Worm (Caenorhabditis elegans) whole organism, young adult: ENCODE measurements around the gene taf-11.1.

Experiments used
- F33H1.4 ChIP-seq: fragments of 200-800 bp; sonication (Bioruptor generic); IDR thresholded peaks from 2 replicates; pipeline ENCODE4 v1.3.6; 2022; ENCODE audit warnings: missing genetic modification reagents, missing genetic modification characterization, missing compliant biosample characterization
- F39B2.1 ChIP-seq: fragments of 200-800 bp; sonication (Bioruptor generic); IDR thresholded peaks from 2 replicates; pipeline ENCODE4 v1.3.6; 2022; ENCODE audit warnings: missing genetic modification reagents, missing genetic modification characterization, missing compliant biosample characterization
- F49E8.2 ChIP-seq: sonication (generic microtip); optimal IDR thresholded peaks from 3 replicates; lab custom pipeline; 2017; ENCODE audit warnings: missing genetic modification characterization, mild to moderate bottlenecking, missing compliant biosample characterization, antibody characterized with exemption, moderate library complexity; ENCODE audit not compliant: insufficient read depth
- K11D2.4 ChIP-seq: fragments of 200-800 bp; sonication (Bioruptor generic); IDR thresholded peaks from 2 replicates; pipeline ENCODE4 v1.3.6; 2022; ENCODE audit warnings: missing genetic modification reagents, missing genetic modification characterization, missing compliant biosample characterization
- Y53G8AR.9 ChIP-seq: fragments of 200-800 bp; sonication (Bioruptor generic); conservative IDR thresholded peaks from 2 replicates; pipeline ENCODE4 v1.3.6; 2022; ENCODE audit warnings: missing genetic modification reagents, missing genetic modification characterization, missing compliant biosample characterization
- Y56A3A.18 ChIP-seq: fragments of 200-800 bp; sonication (Bioruptor generic); IDR thresholded peaks from 2 replicates; pipeline ENCODE4 v1.3.6; 2022; ENCODE audit warnings: missing genetic modification reagents, missing genetic modification characterization, missing compliant biosample characterization
- Y79H2A.3 ChIP-seq: fragments of 200-800 bp; sonication (Bioruptor generic); conservative IDR thresholded peaks from 2 replicates; pipeline ENCODE4 v1.3.6; 2022; ENCODE audit warnings: missing genetic modification reagents, missing genetic modification characterization, missing compliant biosample characterization
- ZK185.1 ChIP-seq: sonication (generic microtip); optimal IDR thresholded peaks from 2 replicates; lab custom pipeline; 2016; ENCODE audit warnings: mild to moderate bottlenecking, missing genetic modification characterization, missing compliant biosample characterization; ENCODE audit not compliant: poor library complexity, severe bottlenecking
- akir-1 ChIP-seq: fragments of 200-800 bp; sonication (Bioruptor generic); optimal IDR thresholded peaks from 2 replicates; lab custom pipeline; 2018; ENCODE audit warnings: mild to moderate bottlenecking, missing genetic modification characterization, moderate library complexity, missing compliant biosample characterization
- ama-1 ChIP-seq, 3 experiments: fragments of 150-350 bp in 1 of 3; sonication (generic microtip) in 2 of 3; optimal IDR thresholded peaks; 2 replicates each; lab custom pipeline; 2014 to 2018; ENCODE audit warnings: missing biosample characterization in 2 of 3, missing genetic modification characterization in 2 of 3, missing genetic modification reagents in 2 of 3
- athp-1 ChIP-seq: sonication (generic microtip); optimal IDR thresholded peaks from 2 replicates; lab custom pipeline; 2017; ENCODE audit warnings: mild to moderate bottlenecking, missing genetic modification characterization, missing compliant biosample characterization
- attf-3 ChIP-seq: fragments of 200-800 bp; sonication (Bioruptor generic); conservative IDR thresholded peaks from 2 replicates; pipeline ENCODE4 v1.3.6; 2022; ENCODE audit warnings: missing genetic modification reagents, missing genetic modification characterization, missing compliant biosample characterization
- bed-2 ChIP-seq: fragments of 200-800 bp; sonication (Bioruptor generic); IDR thresholded peaks from 2 replicates; pipeline ENCODE4 v1.3.6; 2022; ENCODE audit warnings: missing genetic modification reagents, missing genetic modification characterization, missing compliant biosample characterization
- cebp-2 ChIP-seq: fragments of 200-800 bp; sonication (Bioruptor generic); IDR thresholded peaks from 2 replicates; pipeline ENCODE4 v1.3.6; 2022; ENCODE audit warnings: missing genetic modification characterization, missing compliant biosample characterization
- ceh-100 ChIP-seq: fragments of 200-800 bp; sonication (Bioruptor generic); IDR thresholded peaks from 2 replicates; pipeline ENCODE4 v1.3.6; 2022; ENCODE audit warnings: missing genetic modification reagents, missing genetic modification characterization, missing compliant biosample characterization
- ceh-27 ChIP-seq: fragments of 200-800 bp; sonication (Bioruptor generic); optimal IDR thresholded peaks from 2 replicates; lab custom pipeline; 2018; ENCODE audit warnings: mild to moderate bottlenecking, missing genetic modification characterization, moderate library complexity, missing compliant biosample characterization
- ceh-58 ChIP-seq: fragments of 200-800 bp; sonication (Bioruptor generic); IDR thresholded peaks from 2 replicates; pipeline ENCODE4 v1.3.6; 2022; ENCODE audit warnings: missing genetic modification characterization, missing compliant biosample characterization
- ceh-79 ChIP-seq: sonication (generic microtip); optimal IDR thresholded peaks from 2 replicates; lab custom pipeline; 2017; ENCODE audit warnings: mild to moderate bottlenecking, missing genetic modification characterization, missing compliant biosample characterization
- dox-1 ChIP-seq: fragments of 200-800 bp; sonication (Bioruptor generic); IDR thresholded peaks from 2 replicates; pipeline ENCODE4 v1.3.6; 2022; ENCODE audit warnings: missing genetic modification reagents, missing genetic modification characterization, missing compliant biosample characterization
- ekl-4 ChIP-seq: fragments of 200-800 bp; sonication (Bioruptor generic); IDR thresholded peaks from 2 replicates; pipeline ENCODE4 v1.3.6; 2022; ENCODE audit warnings: missing genetic modification reagents, missing genetic modification characterization, missing compliant biosample characterization
- fkh-3 ChIP-seq: sonication (generic microtip); optimal IDR thresholded peaks from 2 replicates; lab custom pipeline; 2016; ENCODE audit warnings: mild to moderate bottlenecking, missing genetic modification characterization, missing compliant biosample characterization
- gei-17 ChIP-seq: fragments of 200-800 bp; sonication (Bioruptor generic); optimal IDR thresholded peaks from 2 replicates; lab custom pipeline; 2018; ENCODE audit warnings: mild to moderate bottlenecking, missing genetic modification characterization, missing compliant biosample characterization
- hmg-20 ChIP-seq: fragments of 200-800 bp; sonication (Bioruptor generic); IDR thresholded peaks from 2 replicates; pipeline ENCODE4 v1.3.6; 2022; ENCODE audit warnings: missing genetic modification reagents, missing genetic modification characterization, missing compliant biosample characterization
- let-526 ChIP-seq: fragments of 200-800 bp; sonication (Bioruptor generic); IDR thresholded peaks from 2 replicates; pipeline ENCODE4 v1.3.6; 2022; ENCODE audit warnings: missing genetic modification reagents, missing genetic modification characterization, missing compliant biosample characterization
- let-607 ChIP-seq, 2 experiments: fragments of 200-800 bp in 1 of 2; sonication (Bioruptor generic) in 1 of 2; sonication (generic microtip) in 1 of 2; optimal IDR thresholded peaks; 2 replicates each; lab custom pipeline; 2016 to 2018; ENCODE audit warnings: mild to moderate bottlenecking in 2 of 2, missing compliant biosample characterization in 2 of 2, missing genetic modification characterization in 2 of 2, moderate library complexity in 2 of 2, missing genotype in 1 of 2
- lin-26 ChIP-seq: fragments of 200-800 bp; sonication (Bioruptor generic); IDR thresholded peaks from 2 replicates; pipeline ENCODE4 v1.3.6; 2022; ENCODE audit warnings: missing genetic modification reagents, missing genetic modification characterization, missing compliant biosample characterization
- lir-1 ChIP-seq: fragments of 200-800 bp; sonication (Bioruptor generic); conservative IDR thresholded peaks from 2 replicates; pipeline ENCODE4 v1.3.6; 2022; ENCODE audit warnings: missing genetic modification reagents, missing genetic modification characterization, missing compliant biosample characterization
- lsl-1 ChIP-seq: fragments of 200-800 bp; sonication (Bioruptor generic); optimal IDR thresholded peaks from 2 replicates; lab custom pipeline; 2018; ENCODE audit warnings: mild to moderate bottlenecking, missing genetic modification characterization, moderate library complexity, missing compliant biosample characterization
- madf-8 ChIP-seq: fragments of 200-800 bp; sonication (Bioruptor generic); conservative IDR thresholded peaks from 2 replicates; pipeline ENCODE4 v1.3.6; 2022; ENCODE audit warnings: missing genetic modification reagents, missing genetic modification characterization, missing compliant biosample characterization
- nfya-2 ChIP-seq: fragments of 200-800 bp; sonication (Bioruptor generic); IDR thresholded peaks from 2 replicates; pipeline ENCODE4 v1.3.6; 2022; ENCODE audit warnings: missing genetic modification reagents, missing genetic modification characterization, missing compliant biosample characterization
- nhr-120 ChIP-seq: fragments of 200-800 bp; sonication (Bioruptor generic); IDR thresholded peaks from 2 replicates; pipeline ENCODE4 v1.3.6; 2022; ENCODE audit warnings: missing genetic modification characterization, missing compliant biosample characterization
- nhr-179 ChIP-seq: sonication (generic microtip); optimal IDR thresholded peaks from 2 replicates; lab custom pipeline; 2016; ENCODE audit warnings: mild to moderate bottlenecking, missing genetic modification characterization, missing compliant biosample characterization
- nhr-90 ChIP-seq: sonication (generic microtip); optimal IDR thresholded peaks from 2 replicates; lab custom pipeline; 2016; ENCODE audit warnings: missing genotype, mild to moderate bottlenecking, missing genetic modification characterization, missing compliant biosample characterization
- rcor-1 ChIP-seq: fragments of 200-800 bp; sonication (Bioruptor generic); IDR thresholded peaks from 2 replicates; pipeline ENCODE4 v1.3.6; 2022; ENCODE audit warnings: missing genetic modification reagents, missing genetic modification characterization, missing compliant biosample characterization
- repo-1 ChIP-seq: sonication (generic microtip); optimal IDR thresholded peaks from 2 replicates; lab custom pipeline; 2017; ENCODE audit warnings: mild to moderate bottlenecking, missing genetic modification characterization, missing compliant biosample characterization
- snpc-1.3 ChIP-seq: sonication (generic microtip); optimal IDR thresholded peaks from 2 replicates; lab custom pipeline; 2017; ENCODE audit warnings: missing genetic modification characterization, mild to moderate bottlenecking, missing compliant biosample characterization, antibody characterized with exemption, moderate library complexity, missing genotype, missing genetic modification reagents; ENCODE audit not compliant: insufficient read depth
- snpc-4 ChIP-seq, 5 experiments: fragments of 150-350 bp in 1 of 5; sonication (generic microtip) in 4 of 5; optimal IDR thresholded peaks; 2 replicates each; lab custom pipeline; 2014 to 2018; ENCODE audit warnings: missing genetic modification characterization in 5 of 5, missing biosample characterization in 3 of 5, antibody characterized with exemption in 2 of 5, mild to moderate bottlenecking in 2 of 5, missing compliant biosample characterization in 2 of 5, missing genotype in 2 of 5, moderate library complexity in 2 of 5, missing genetic modification reagents in 1 of 5
- somi-1 ChIP-seq: fragments of 200-800 bp; sonication (Bioruptor generic); optimal IDR thresholded peaks from 2 replicates; lab custom pipeline; 2018; ENCODE audit warnings: mild to moderate bottlenecking, missing genetic modification characterization, missing compliant biosample characterization
- sptf-2 ChIP-seq: fragments of 200-800 bp; sonication (Bioruptor generic); optimal IDR thresholded peaks from 2 replicates; lab custom pipeline; 2018; ENCODE audit warnings: mild to moderate bottlenecking, missing genetic modification characterization, missing compliant biosample characterization
- tbx-9 ChIP-seq: sonication (generic microtip); optimal IDR thresholded peaks from 2 replicates; lab custom pipeline; 2016; ENCODE audit warnings: borderline replicate concordance, missing genetic modification characterization, inconsistent platforms, missing compliant biosample characterization
- zim-3 ChIP-seq: sonication (generic microtip); optimal IDR thresholded peaks from 2 replicates; lab custom pipeline; 2017; ENCODE audit warnings: mild to moderate bottlenecking, missing genetic modification characterization, moderate library complexity, missing compliant biosample characterization
- ztf-18 ChIP-seq: sonication (generic microtip); optimal IDR thresholded peaks from 2 replicates; lab custom pipeline; 2016; ENCODE audit warnings: missing genotype, mild to moderate bottlenecking, missing genetic modification characterization, missing compliant biosample characterization
- ztf-22 ChIP-seq: fragments of 200-800 bp; sonication (Bioruptor generic); optimal IDR thresholded peaks from 2 replicates; lab custom pipeline; 2018; ENCODE audit warnings: mild to moderate bottlenecking, missing genetic modification characterization, moderate library complexity, missing compliant biosample characterization
- ztf-25 ChIP-seq: fragments of 200-800 bp; sonication (Bioruptor generic); IDR thresholded peaks from 2 replicates; pipeline ENCODE4 v1.3.6; 2022; ENCODE audit warnings: missing genetic modification reagents, missing genetic modification characterization, missing compliant biosample characterization
- ztf-26 ChIP-seq: sonication (generic microtip); optimal IDR thresholded peaks from 2 replicates; lab custom pipeline; 2017; ENCODE audit warnings: missing genetic modification characterization, missing compliant biosample characterization
- ztf-3 ChIP-seq: fragments of 200-800 bp; sonication (Bioruptor generic); optimal IDR thresholded peaks from 2 replicates; lab custom pipeline; 2018; ENCODE audit warnings: mild to moderate bottlenecking, missing genetic modification characterization, missing compliant biosample characterization

Gene taf-11.1

DNA sequence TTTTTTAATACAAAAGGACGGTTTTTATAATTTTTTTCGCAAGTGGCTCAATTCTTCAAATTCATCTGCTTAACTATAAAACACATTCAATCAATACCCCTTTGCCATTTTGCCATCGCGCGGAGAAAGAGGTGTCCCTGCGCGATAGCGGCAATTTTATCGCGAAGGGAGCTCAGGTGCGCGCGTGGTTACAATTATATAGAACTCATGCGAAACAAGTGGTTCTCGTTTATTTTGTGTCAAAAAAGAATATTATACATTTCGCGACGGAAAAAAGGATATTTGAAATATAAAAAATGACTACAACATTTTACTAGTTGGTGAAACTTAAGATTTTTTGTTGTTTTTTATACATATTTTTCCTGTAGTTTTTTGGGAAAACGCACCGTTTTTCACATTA is 45.8 kb upstream of the taf-11.1 start (continued):
- TF ChIP-seq nfya-2 (GFP tag; lab: Robert Waterston, UW) (0 out of 2 replicates have a peak, but pooled peaks have one; percentile 28), ceh-100 (peak; percentile 85), ceh-27 (GFP tag; lab: Kevin White, UChicago) (peak; percentile 99), F33H1.4 (peak; percentile 36; the same call in 1 of the 2 replicates), fkh-3 (tag; lab: Kevin White, UChicago) (no peak), gei-17 (GFP tag; lab: Kevin White, UChicago) (peak; percentile 98), ceh-58 (GFP tag; lab: Robert Waterston, UW) (no peak), athp-1 (tag; lab: Kevin White, UChicago) (peak; percentile 68), tbx-9 (tag; lab: Kevin White, UChicago) (no peak), hmg-20 (GFP tag; lab: Robert Waterston, UW) (peak; percentile 97), somi-1 (GFP tag; lab: Kevin White, UChicago) (peak; percentile 96), ztf-3 (GFP tag; lab: Kevin White, UChicago) (peak; percentile 90), K11D2.4 (GFP tag; lab: Robert Waterston, UW) (peak; percentile 99), madf-8 (no peak), lin-26 (GFP tag; lab: Robert Waterston, UW) (peak; percentile 86), ztf-22 (peak; percentile 63), bed-2 (no peak), lir-1 (peak; percentile 96), rcor-1 (GFP tag; lab: Robert Waterston, UW) (peak; percentile 97), let-607 (tag; optimal IDR thresholded peaks at IDR 0.05; lab: Kevin White, UChicago) (peak; percentile 75 to 94), ztf-18 (peak; percentile 68), ztf-25 (no peak), ama-1 (optimal IDR thresholded peaks at IDR 0.05; lab: Kevin White, UChicago) (no peak), ama-1 (GFP tag; optimal IDR thresholded peaks at IDR 0.05; lab: Kevin White, UChicago) (peak; percentile 26 to 68), snpc-1.3 (peak; percentile 75), zim-3 (tag; lab: Kevin White, UChicago) (peak; percentile 71), sptf-2 (GFP tag; lab: Kevin White, UChicago) (peak; percentile 43), attf-3 (GFP tag; lab: Robert Waterston, UW) (0 out of 2 replicates have a peak, but pooled peaks have one; percentile 21), repo-1 (tag; lab: Kevin White, UChicago) (peak; percentile 98), let-526 (GFP tag; lab: Robert Waterston, UW) (peak; percentile 97), lsl-1 (GFP tag; lab: Kevin White, UChicago) (no peak), F49E8.2 (peak; percentile 6), F39B2.1 (GFP tag; lab: Robert Waterston, UW) (peak; percentile 64; the same call in 1 of the 2 replicates), Y56A3A.18 (GFP tag; lab: Robert Waterston, UW) (peak; percentile 100), cebp-2 (GFP tag; lab: Robert Waterston, UW) (peak; percentile 99), nhr-179 (tag; lab: Kevin White, UChicago) (peak; percentile 80), dox-1 (GFP tag; lab: Robert Waterston, UW) (peak; percentile 99), ztf-26 (peak; percentile 100), nhr-90 (tag; lab: Kevin White, UChicago) (peak; percentile 91), akir-1 (GFP tag; lab: Kevin White, UChicago) (peak; percentile 77), snpc-4 (GFP tag; optimal IDR thresholded peaks at IDR 0.05; lab: Kevin White, UChicago) (peak; percentile 71), snpc-4 (tag; optimal IDR thresholded peaks at IDR 0.05; lab: Kevin White, UChicago) (peak; percentile 81 to 89 (median 86)), Y79H2A.3 (GFP tag; lab: Robert Waterston, UW) (no peak), ekl-4 (peak; percentile 95), ceh-79 (peak; percentile 57), ZK185.1 (peak; percentile 98), nhr-120 (GFP tag; lab: Robert Waterston, UW) (0 out of 2 replicates have a peak, but pooled peaks have one; percentile 69), Y53G8AR.9 (GFP tag; lab: Robert Waterston, UW) (peak; percentile 99)
